Worm (Caenorhabditis elegans) whole organism, L2 larva: ENCODE data around the gene lgc-53.

Experiments used
- C34F6.9 ChIP-seq: fragments of 150-350 bp; optimal IDR thresholded peaks from 2 replicates; lab custom pipeline; 2014; ENCODE audit warnings: missing biosample characterization, missing genetic modification characterization
- F13H6.1 ChIP-seq: sonication (generic microtip); optimal IDR thresholded peaks from 2 replicates; lab custom pipeline; 2016; ENCODE audit warnings: missing genetic modification characterization, missing compliant biosample characterization
- ZK546.5 ChIP-seq: sonication (generic microtip); optimal IDR thresholded peaks from 2 replicates; lab custom pipeline; 2017; ENCODE audit warnings: missing biosample characterization, missing genetic modification characterization
- alr-1 ChIP-seq: fragments of 150-350 bp; optimal IDR thresholded peaks from 2 replicates; lab custom pipeline; 2014; ENCODE audit warnings: missing biosample characterization, missing genetic modification characterization
- aly-2 ChIP-seq: fragments of 150-350 bp; optimal IDR thresholded peaks from 2 replicates; lab custom pipeline; 2014; ENCODE audit warnings: missing biosample characterization, missing genetic modification characterization
- blmp-1 ChIP-seq: sonication (generic microtip); optimal IDR thresholded peaks from 2 replicates; lab custom pipeline; 2017; ENCODE audit warnings: missing genetic modification characterization, mild to moderate bottlenecking, missing compliant biosample characterization, antibody characterized with exemption, moderate library complexity; ENCODE audit not compliant: insufficient read depth
- ceh-82 ChIP-seq: fragments of 150-350 bp; optimal IDR thresholded peaks from 2 replicates; lab custom pipeline; 2014; ENCODE audit warnings: missing biosample characterization, missing genetic modification characterization
- crh-2 ChIP-seq: sonication (generic microtip); optimal IDR thresholded peaks from 2 replicates; lab custom pipeline; 2017; ENCODE audit warnings: missing biosample characterization, missing genetic modification characterization
- egl-27 ChIP-seq: sonication (generic microtip); optimal IDR thresholded peaks from 3 replicates; lab custom pipeline; 2017; ENCODE audit warnings: missing biosample characterization, missing genetic modification reagents, missing genetic modification characterization
- elt-1 ChIP-seq: fragments of 150-350 bp; optimal IDR thresholded peaks from 2 replicates; lab custom pipeline; 2014; ENCODE audit warnings: missing biosample characterization, missing genetic modification characterization
- elt-3 ChIP-seq: sonication (generic microtip); optimal IDR thresholded peaks from 2 replicates; lab custom pipeline; 2017; ENCODE audit warnings: missing biosample characterization, missing genetic modification characterization
- fos-1 ChIP-seq: fragments of 150-350 bp; optimal IDR thresholded peaks from 2 replicates; lab custom pipeline; 2014; ENCODE audit warnings: missing biosample characterization, missing genetic modification characterization
- lin-11 ChIP-seq: fragments of 150-350 bp; sonication (generic microtip); optimal IDR thresholded peaks from 2 replicates; lab custom pipeline; 2014; ENCODE audit warnings: missing biosample characterization, missing genetic modification characterization, inconsistent platforms, mixed read lengths
- lin-13 ChIP-seq: fragments of 150-350 bp; optimal IDR thresholded peaks from 2 replicates; lab custom pipeline; 2014; ENCODE audit warnings: missing biosample characterization, missing genetic modification reagents, missing genetic modification characterization
- lsy-2 ChIP-seq, 2 experiments: fragments of 150-350 bp in 1 of 2; sonication (generic microtip) in 1 of 2; optimal IDR thresholded peaks; 2 replicates each; lab custom pipeline; 2014 to 2017; ENCODE audit warnings: missing biosample characterization in 2 of 2, missing genetic modification characterization in 2 of 2
- mab-5 ChIP-seq: fragments of 150-350 bp; optimal IDR thresholded peaks from 2 replicates; lab custom pipeline; 2014; ENCODE audit warnings: missing biosample characterization, missing genetic modification characterization
- mbf-1 ChIP-seq: sonication (generic microtip); optimal IDR thresholded peaks from 2 replicates; lab custom pipeline; 2017; ENCODE audit warnings: missing biosample characterization, missing genetic modification characterization
- mdl-1 ChIP-seq, 2 experiments: fragments of 150-350 bp in 1 of 2; sonication (generic microtip) in 1 of 2; optimal IDR thresholded peaks; 2 replicates each; lab custom pipeline; 2017; ENCODE audit warnings: missing biosample characterization in 2 of 2, missing genetic modification characterization in 2 of 2
- nhr-11 ChIP-seq: fragments of 150-350 bp; optimal IDR thresholded peaks from 2 replicates; lab custom pipeline; 2014; ENCODE audit warnings: missing biosample characterization, missing genetic modification characterization
- nhr-129 ChIP-seq: fragments of 150-350 bp; optimal IDR thresholded peaks from 2 replicates; lab custom pipeline; 2014; ENCODE audit warnings: missing biosample characterization, missing genetic modification characterization
- nhr-21 ChIP-seq: fragments of 150-350 bp; optimal IDR thresholded peaks from 2 replicates; lab custom pipeline; 2014; ENCODE audit warnings: missing biosample characterization, missing genetic modification characterization
- nhr-23 ChIP-seq: fragments of 150-350 bp; optimal IDR thresholded peaks from 2 replicates; lab custom pipeline; 2014; ENCODE audit warnings: missing biosample characterization, missing genetic modification reagents, missing genetic modification characterization
- nhr-237 ChIP-seq: fragments of 150-350 bp; optimal IDR thresholded peaks from 2 replicates; lab custom pipeline; 2014; ENCODE audit warnings: missing biosample characterization, missing genetic modification characterization
- nhr-25 ChIP-seq: fragments of 150-350 bp; sonication (generic microtip); optimal IDR thresholded peaks from 3 replicates; lab custom pipeline; 2014; ENCODE audit warnings: missing biosample characterization, missing genetic modification characterization
- nhr-6 ChIP-seq: fragments of 150-350 bp; optimal IDR thresholded peaks from 2 replicates; lab custom pipeline; 2014; ENCODE audit warnings: missing biosample characterization, missing genetic modification characterization
- peb-1 ChIP-seq: fragments of 150-350 bp; optimal IDR thresholded peaks from 2 replicates; lab custom pipeline; 2014; ENCODE audit warnings: missing biosample characterization, missing genetic modification characterization
- sem-4 ChIP-seq: fragments of 150-350 bp; optimal IDR thresholded peaks from 2 replicates; lab custom pipeline; 2014; ENCODE audit warnings: missing biosample characterization, missing genetic modification reagents, missing genetic modification characterization
- skn-1 ChIP-seq: sonication (generic microtip); optimal IDR thresholded peaks from 2 replicates; lab custom pipeline; 2017; ENCODE audit warnings: missing biosample characterization, missing genetic modification characterization
- sma-3 ChIP-seq: sonication (generic microtip); optimal IDR thresholded peaks from 2 replicates; lab custom pipeline; 2016; ENCODE audit warnings: missing genetic modification reagents, missing genetic modification characterization, missing compliant biosample characterization
- sma-9 ChIP-seq, 2 experiments: fragments of 150-350 bp in 1 of 2; sonication (generic microtip) in 1 of 2; optimal IDR thresholded peaks; 2 replicates each; lab custom pipeline; 2014 to 2016; ENCODE audit warnings: missing genetic modification characterization in 2 of 2, mild to moderate bottlenecking in 1 of 2, missing biosample characterization in 1 of 2, missing compliant biosample characterization in 1 of 2, missing genetic modification reagents in 1 of 2, moderate library complexity in 1 of 2
- snpc-4 ChIP-seq: fragments of 150-350 bp; optimal IDR thresholded peaks from 2 replicates; lab custom pipeline; 2014; ENCODE audit warnings: missing biosample characterization, missing genetic modification characterization
- unc-55 ChIP-seq: fragments of 150-350 bp; sonication (generic microtip); optimal IDR thresholded peaks from 3 replicates; lab custom pipeline; 2014; ENCODE audit warnings: missing biosample characterization, missing genetic modification reagents, missing genetic modification characterization
- unc-62 ChIP-seq: fragments of 150-350 bp; optimal IDR thresholded peaks from 2 replicates; lab custom pipeline; 2014; ENCODE audit warnings: missing biosample characterization, missing genetic modification reagents, missing genetic modification characterization
- zag-1 ChIP-seq: fragments of 150-350 bp; optimal IDR thresholded peaks from 2 replicates; lab custom pipeline; 2014; ENCODE audit warnings: missing biosample characterization, missing genetic modification characterization
- ztf-1 ChIP-seq: fragments of 200-800 bp; sonication (Bioruptor generic); conservative IDR thresholded peaks from 2 replicates; pipeline ENCODE4 v1.3.6; 2022; ENCODE audit warnings: missing genetic modification characterization, missing compliant biosample characterization
- ztf-4 ChIP-seq: fragments of 150-350 bp; optimal IDR thresholded peaks from 2 replicates; lab custom pipeline; 2014; ENCODE audit warnings: missing biosample characterization, missing genetic modification characterization

Gene lgc-53

ce11 chrX:16726879-16727278 lies 15.4 kb downstream of the lgc-53 start (continued):
- no peak for TF ChIP-seq elt-3 (tag; lab: Kevin White, UChicago)
- peak; percentile 6 for TF ChIP-seq nhr-237 (tag; lab: Kevin White, UChicago)
- peak; percentile 89 for TF ChIP-seq zag-1 (tag; lab: Kevin White, UChicago)
- peak; percentile 43 for TF ChIP-seq unc-62 (GFP tag; lab: Kevin White, UChicago)

- TF ChIP-seq alr-1 (no peak), C34F6.9 (tag; lab: Kevin White, UChicago) (no peak), blmp-1 (tag; lab: Kevin White, UChicago) (no peak), nhr-25 (tag; lab: Kevin White, UChicago) (no peak), nhr-23 (tag; lab: Kevin White, UChicago) (no peak), aly-2 (no peak), peb-1 (tag; lab: Kevin White, UChicago) (no peak), elt-1 (tag; lab: Kevin White, UChicago) (no peak), nhr-237 (tag; lab: Kevin White, UChicago) (no peak)
Measured at ce11 chrX:16729259-16729658, 17.8 kb downstream of the lgc-53 start, which contains the start of gene hda-4. Gene hda-4, plus strand, starts transcription at chrX:16729559.

- no peak for TF ChIP-seq egl-27
- TF ChIP-seq nhr-25 (tag; lab: Kevin White, UChicago), result no peak
- no peak for TF ChIP-seq C34F6.9 (tag; lab: Kevin White, UChicago)
- no peak for TF ChIP-seq ceh-82
- no peak for TF ChIP-seq nhr-11
- no peak for TF ChIP-seq sem-4
- TF ChIP-seq blmp-1 (tag; lab: Kevin White, UChicago), result no peak
- no peak for TF ChIP-seq nhr-237 (tag; lab: Kevin White, UChicago)
- TF ChIP-seq mab-5, result no peak
- no peak for TF ChIP-seq peb-1 (tag; lab: Kevin White, UChicago)
- no peak for TF ChIP-seq ZK546.5 (tag; lab: Kevin White, UChicago)
- TF ChIP-seq nhr-6 (tag; lab: Kevin White, UChicago), result no peak
- TF ChIP-seq lin-13 (GFP tag; lab: Kevin White, UChicago), result no peak
- no peak for TF ChIP-seq unc-55 (GFP tag; lab: Kevin White, UChicago)
- no peak for TF ChIP-seq zag-1 (tag; lab: Kevin White, UChicago)
- no peak for TF ChIP-seq mbf-1 (tag; lab: Kevin White, UChicago)
- TF ChIP-seq crh-2 (tag; lab: Kevin White, UChicago), result no peak
- no peak for TF ChIP-seq snpc-4
Measured at ce11 chrX:16731167-16731566, 19.7 kb downstream of the lgc-53 start.

ce11 chrX:16732259-16732658 lies 20.8 kb downstream of the lgc-53 start:
- TF ChIP-seq alr-1 (no peak), nhr-21 (tag; lab: Kevin White, UChicago) (no peak), lsy-2 (tag; optimal IDR thresholded peaks at IDR 0.05; lab: Kevin White, UChicago) (peak in 1 of 2 experiments; percentile 22), unc-62 (GFP tag; lab: Kevin White, UChicago) (no peak), nhr-25 (tag; lab: Kevin White, UChicago) (no peak), C34F6.9 (tag; lab: Kevin White, UChicago) (peak; percentile 11), unc-55 (GFP tag; lab: Kevin White, UChicago) (peak; percentile 17), F13H6.1 (tag; lab: Kevin White, UChicago) (peak; percentile 15), ztf-4 (tag; lab: Kevin White, UChicago) (no peak), mdl-1 (tag; optimal IDR thresholded peaks at IDR 0.05; lab: Kevin White, UChicago) (peak in 1 of 2 experiments; percentile 33), nhr-129 (peak; percentile 57), sma-3 (GFP tag; lab: Kevin White, UChicago) (no peak)

- TF ChIP-seq peb-1 (tag; lab: Kevin White, UChicago) (no peak), lsy-2 (tag; optimal IDR thresholded peaks at IDR 0.05; lab: Kevin White, UChicago) (no peak), skn-1 (no peak), sma-9 (GFP tag; optimal IDR thresholded peaks at IDR 0.05; lab: Kevin White, UChicago) (no peak), sma-9 (tag; optimal IDR thresholded peaks at IDR 0.05; lab: Kevin White, UChicago) (no peak), nhr-25 (tag; lab: Kevin White, UChicago) (no peak), mdl-1 (tag; optimal IDR thresholded peaks at IDR 0.05; lab: Kevin White, UChicago) (no peak), nhr-21 (tag; lab: Kevin White, UChicago) (no peak), unc-62 (GFP tag; lab: Kevin White, UChicago) (no peak), blmp-1 (tag; lab: Kevin White, UChicago) (no peak), lin-11 (no peak), nhr-6 (tag; lab: Kevin White, UChicago) (no peak), nhr-129 (peak; percentile 27), fos-1 (tag; lab: Kevin White, UChicago) (no peak), F13H6.1 (tag; lab: Kevin White, UChicago) (peak; percentile 19), lin-13 (GFP tag; lab: Kevin White, UChicago) (no peak), ztf-1 (GFP tag; lab: Robert Waterston, UW) (no peak)
Measured at ce11 chrX:16733411-16733810, 21.9 kb downstream of the lgc-53 start.
